Worm (Caenorhabditis elegans) whole organism, mixed stage, embryonic: ENCODE data around the gene mvk-1.

Source experiments
- M03D4.4 ChIP-seq: sonication (generic microtip); optimal IDR thresholded peaks from 2 replicates; lab custom pipeline; 2017; ENCODE audit warnings: mild to moderate bottlenecking, missing genetic modification characterization, missing compliant biosample characterization
- ces-1 ChIP-seq: fragments of 150-350 bp; optimal IDR thresholded peaks from 2 replicates; lab custom pipeline; 2014; ENCODE audit warnings: missing biosample characterization, missing genetic modification reagents, missing genetic modification characterization
- drap-1 ChIP-seq: fragments of 200-800 bp; sonication (Bioruptor generic); optimal IDR thresholded peaks from 3 replicates; lab custom pipeline; 2018; ENCODE audit warnings: mild to moderate bottlenecking, missing genetic modification characterization, missing compliant biosample characterization
- lin-13 ChIP-seq: fragments of 150-350 bp; optimal IDR thresholded peaks from 2 replicates; lab custom pipeline; 2014; ENCODE audit warnings: missing biosample characterization, missing genetic modification characterization
- sem-2 ChIP-seq: fragments of 200-800 bp; sonication (Bioruptor generic); optimal IDR thresholded peaks from 2 replicates; lab custom pipeline; 2018; ENCODE audit warnings: mild to moderate bottlenecking, missing genetic modification characterization, missing compliant biosample characterization
- unc-62 ChIP-seq: fragments of 150-350 bp; optimal IDR thresholded peaks from 2 replicates; lab custom pipeline; 2014; ENCODE audit warnings: missing biosample characterization, missing genetic modification reagents, missing genetic modification characterization

ce11 chrIII:6145896-6146295 is 9.8 kb upstream of the mvk-1 start, which contains the start of gene Y42G9A.3:
- TF ChIP-seq unc-62 (no peak), lin-13 (tag; lab: Kevin White, UChicago) (no peak), M03D4.4 (tag; lab: Kevin White, UChicago) (no peak), sem-2 (GFP tag; lab: Kevin White, UChicago) (no peak), ces-1 (no peak), drap-1 (GFP tag; lab: Kevin White, UChicago) (no peak)
